Fruit fly (Drosophila melanogaster) whole organism, embryonic: ENCODE measurements around the gene Usp1.

Experiments
- BEAF-32 ChIP-seq: fragments of 200-800 bp; sonication (Bioruptor generic); optimal IDR thresholded peaks from 3 replicates; lab custom pipeline; 2017; ENCODE audit warnings: missing biosample characterization, missing genetic modification characterization, mild to moderate bottlenecking, moderate library complexity, missing genetic modification reagents
- CG10654 ChIP-seq: fragments of 200-800 bp; sonication (Bioruptor generic); optimal IDR thresholded peaks from 2 replicates; lab custom pipeline; 2016; ENCODE audit warnings: missing biosample characterization, missing genetic modification characterization
- CG11504 ChIP-seq: fragments of 200-800 bp; sonication (Bioruptor generic); optimal IDR thresholded peaks from 3 replicates; lab custom pipeline; 2019; ENCODE audit warnings: missing biosample characterization, mild to moderate bottlenecking, missing genetic modification characterization, moderate library complexity
- CG12155 ChIP-seq: fragments of 200-800 bp; sonication (Bioruptor generic); optimal IDR thresholded peaks from 3 replicates; lab custom pipeline; 2016; ENCODE audit warnings: missing biosample characterization, missing genetic modification characterization
- CG13424 ChIP-seq: fragments of 200-800 bp; sonication (Bioruptor generic); optimal IDR thresholded peaks from 2 replicates; lab custom pipeline; 2019; ENCODE audit warnings: missing biosample characterization, mild to moderate bottlenecking, missing genetic modification characterization, moderate library complexity
- CG15269 ChIP-seq: fragments of 200-800 bp; sonication (Bioruptor generic); optimal IDR thresholded peaks from 2 replicates; lab custom pipeline; 2018; ENCODE audit warnings: missing biosample characterization, mild to moderate bottlenecking, missing genetic modification characterization, moderate library complexity
- CG15696 ChIP-seq: fragments of 200-800 bp; sonication (Bioruptor generic); optimal IDR thresholded peaks from 2 replicates; lab custom pipeline; 2019; ENCODE audit warnings: missing biosample characterization, mild to moderate bottlenecking, missing genetic modification characterization, moderate library complexity
- CG16863 ChIP-seq: fragments of 200-800 bp; sonication (Bioruptor generic); optimal IDR thresholded peaks from 3 replicates; lab custom pipeline; 2016; ENCODE audit warnings: missing biosample characterization, missing genetic modification characterization
- CG17359 ChIP-seq: fragments of 200-800 bp; sonication (Bioruptor generic); optimal IDR thresholded peaks from 3 replicates; lab custom pipeline; 2018; ENCODE audit warnings: missing biosample characterization, mild to moderate bottlenecking, missing genetic modification characterization, moderate library complexity
- CG18764 ChIP-seq: fragments of 200-800 bp; sonication (Bioruptor generic); optimal IDR thresholded peaks from 3 replicates; lab custom pipeline; 2016; ENCODE audit warnings: missing biosample characterization, missing genetic modification characterization
- CG2129 ChIP-seq: fragments of 200-800 bp; sonication (Bioruptor generic); IDR thresholded peaks from 2 replicates; pipeline ENCODE4 v1.3.6; 2022; ENCODE audit warnings: missing biosample characterization, missing genetic modification characterization; ENCODE audit not compliant: partially characterized antibody
- CG32772 ChIP-seq: fragments of 200-800 bp; sonication (Bioruptor generic); IDR thresholded peaks from 2 replicates; pipeline ENCODE4 v1.3.6; 2022; ENCODE audit warnings: missing biosample characterization, missing genetic modification characterization
- CG33213 ChIP-seq: fragments of 200-800 bp; sonication (Bioruptor generic); optimal IDR thresholded peaks from 3 replicates; lab custom pipeline; 2016; ENCODE audit warnings: missing biosample characterization, missing genetic modification characterization
- CG4360 ChIP-seq: fragments of 200-800 bp; sonication (Bioruptor generic); IDR thresholded peaks from 2 replicates; pipeline ENCODE4 v1.3.6; 2022; ENCODE audit warnings: missing biosample characterization, missing genetic modification characterization
- CG5953 ChIP-seq: fragments of 200-800 bp; sonication (Bioruptor generic); IDR thresholded peaks from 2 replicates; pipeline ENCODE4 v1.3.6; 2022; ENCODE audit warnings: missing biosample characterization, missing genetic modification characterization
- CG6272 ChIP-seq: fragments of 200-800 bp; sonication (Bioruptor generic); IDR thresholded peaks from 2 replicates; pipeline ENCODE4 v1.3.6; 2022; ENCODE audit warnings: missing biosample characterization, missing genetic modification characterization
- CG7786 ChIP-seq: fragments of 200-800 bp; sonication (Bioruptor generic); optimal IDR thresholded peaks from 2 replicates; lab custom pipeline; 2016; ENCODE audit warnings: missing biosample characterization, missing genetic modification characterization
- CG7987 ChIP-seq: fragments of 200-800 bp; sonication (Bioruptor generic); optimal IDR thresholded peaks from 2 replicates; lab custom pipeline; 2018; ENCODE audit warnings: missing biosample characterization, mild to moderate bottlenecking, missing genetic modification characterization, moderate library complexity
- CG8290 ChIP-seq, 3 experiments: fragments of 200-800 bp; sonication (Bioruptor generic); optimal IDR thresholded peaks; 2 replicates each; lab custom pipeline; 2016 to 2019; ENCODE audit warnings: missing biosample characterization in 3 of 3, missing genetic modification characterization in 3 of 3, mild to moderate bottlenecking in 2 of 3, moderate library complexity in 1 of 3
- CG9817 ChIP-seq: fragments of 200-800 bp; sonication (Bioruptor generic); optimal IDR thresholded peaks from 2 replicates; lab custom pipeline; 2018; ENCODE audit warnings: missing biosample characterization, mild to moderate bottlenecking, missing genetic modification characterization, moderate library complexity
- CG9932 ChIP-seq: fragments of 200-800 bp; sonication (Bioruptor generic); IDR thresholded peaks from 2 replicates; pipeline ENCODE4 v1.3.6; 2022; ENCODE audit warnings: missing biosample characterization, missing genetic modification characterization
- D19A ChIP-seq: fragments of 200-800 bp; optimal IDR thresholded peaks from 3 replicates; lab custom pipeline; 2019; ENCODE audit warnings: missing biosample characterization, mild to moderate bottlenecking, missing genetic modification characterization, moderate library complexity
- Fer2 ChIP-seq: fragments of 200-800 bp; sonication (Bioruptor generic); optimal IDR thresholded peaks from 2 replicates; lab custom pipeline; 2018; ENCODE audit warnings: missing biosample characterization, mild to moderate bottlenecking, missing genetic modification characterization, moderate library complexity
- NK7.1 ChIP-seq: fragments of 200-800 bp; sonication (Bioruptor generic); optimal IDR thresholded peaks from 3 replicates; lab custom pipeline; 2016; ENCODE audit warnings: missing biosample characterization, missing genetic modification characterization
- Oaz ChIP-seq: fragments of 200-800 bp; sonication (Bioruptor generic); IDR thresholded peaks from 2 replicates; pipeline ENCODE4 v1.3.6; 2022; ENCODE audit warnings: missing biosample characterization, missing genetic modification characterization
- Stat92E ChIP-seq, 3 experiments: fragments of >200 bp in 2 of 3; fragments of 200-800 bp in 1 of 3; sonication (Bioruptor generic) in 1 of 3; optimal IDR thresholded peaks; 2 replicates each; lab custom pipeline; 2017 to 2019; ENCODE audit warnings: missing biosample characterization in 3 of 3, missing genetic modification characterization in 3 of 3, mild to moderate bottlenecking in 1 of 3, moderate library complexity in 1 of 3
- Trl ChIP-seq, 3 experiments: fragments of >200 bp in 2 of 3; fragments of 200-800 bp in 1 of 3; sonication (Bioruptor generic) in 1 of 3; optimal IDR thresholded peaks; 2 replicates in 1 of 3; 3 replicates in 2 of 3; lab custom pipeline; 2016 to 2017; ENCODE audit warnings: missing biosample characterization in 1 of 3, missing genetic modification characterization in 1 of 3
- amos ChIP-seq: fragments of 200-800 bp; sonication (Bioruptor generic); IDR thresholded peaks from 2 replicates; pipeline ENCODE4 v1.3.6; 2022; ENCODE audit warnings: missing biosample characterization, missing genetic modification characterization; ENCODE audit not compliant: partially characterized antibody
- bsh ChIP-seq, 2 experiments: fragments of 200-800 bp; sonication (Bioruptor generic); optimal IDR thresholded peaks; 2 replicates each; lab custom pipeline; 2017 to 2018; ENCODE audit warnings: mild to moderate bottlenecking in 2 of 2, missing biosample characterization in 2 of 2, missing genetic modification characterization in 2 of 2, moderate library complexity in 1 of 2
- dysf ChIP-seq: fragments of 200-800 bp; sonication (Bioruptor generic); IDR thresholded peaks from 3 replicates; pipeline ENCODE4 v1.3.6; 2022; ENCODE audit warnings: missing biosample characterization, missing genetic modification characterization
- en ChIP-seq: fragments of 200-800 bp; sonication (Bioruptor generic); optimal IDR thresholded peaks from 2 replicates; lab custom pipeline; 2016; ENCODE audit warnings: missing biosample characterization, missing genetic modification characterization
- hb ChIP-seq: fragments of 200-800 bp; sonication (Bioruptor generic); IDR thresholded peaks from 3 replicates; pipeline ENCODE4 v1.3.6; 2022; ENCODE audit warnings: missing biosample characterization, missing genetic modification characterization; ENCODE audit not compliant: partially characterized antibody
- inv ChIP-seq: fragments of 200-800 bp; sonication (Bioruptor generic); IDR thresholded peaks from 2 replicates; pipeline ENCODE4 v1.3.6; 2022; ENCODE audit warnings: missing biosample characterization, missing genetic modification characterization; ENCODE audit not compliant: partially characterized antibody
- kni ChIP-seq: fragments of 200-800 bp; sonication (Bioruptor generic); optimal IDR thresholded peaks from 3 replicates; lab custom pipeline; 2017; ENCODE audit warnings: mild to moderate bottlenecking, missing biosample characterization, missing genetic modification reagents, missing genetic modification characterization
- mld ChIP-seq: fragments of 200-800 bp; sonication (Bioruptor generic); IDR thresholded peaks from 3 replicates; pipeline ENCODE4 v1.3.6; 2022; ENCODE audit warnings: missing biosample characterization, missing genetic modification characterization; ENCODE audit not compliant: partially characterized antibody
- pan ChIP-seq, 4 experiments: fragments of >200 bp in 3 of 4; fragments of 200-800 bp in 1 of 4; sonication (Bioruptor generic) in 1 of 4; optimal IDR thresholded peaks in 3 of 4; IDR thresholded peaks in 1 of 4; 2 replicates each; pipeline versions ENCODE4 v1.3.6 to Lab custom; 2017 to 2022; ENCODE audit warnings: missing biosample characterization in 2 of 4, missing genetic modification characterization in 2 of 4, mixed read lengths in 1 of 4
- run ChIP-seq: fragments of 200-800 bp; sonication (Bioruptor generic); optimal IDR thresholded peaks from 3 replicates; lab custom pipeline; 2018; ENCODE audit warnings: missing biosample characterization, mild to moderate bottlenecking, missing genetic modification characterization
- sens ChIP-seq: fragments of 200-800 bp; sonication (Bioruptor generic); peaks from one replicate; lab custom pipeline; 2016; ENCODE audit warnings: missing biosample characterization, missing genetic modification characterization
- slbo ChIP-seq: fragments of 200-800 bp; sonication (Bioruptor generic); IDR thresholded peaks from 2 replicates; pipeline ENCODE4 v1.3.6; 2022; ENCODE audit warnings: missing biosample characterization, missing genetic modification characterization
- sna ChIP-seq: fragments of 200-800 bp; sonication (Bioruptor generic); IDR thresholded peaks from 2 replicates; pipeline ENCODE4 v1.3.6; 2022; ENCODE audit warnings: missing biosample characterization, missing genetic modification characterization; ENCODE audit not compliant: partially characterized antibody
- so ChIP-seq: fragments of 200-800 bp; sonication (Bioruptor generic); IDR thresholded peaks from 3 replicates; pipeline ENCODE4 v1.3.6; 2022; ENCODE audit warnings: missing biosample characterization, missing genetic modification characterization
- sob ChIP-seq: fragments of 200-800 bp; sonication (Bioruptor generic); IDR thresholded peaks from 2 replicates; pipeline ENCODE4 v1.3.6; 2022; ENCODE audit warnings: missing biosample characterization, missing genetic modification characterization
- sqz ChIP-seq: fragments of 200-800 bp; sonication (Bioruptor generic); optimal IDR thresholded peaks from 3 replicates; lab custom pipeline; 2018; ENCODE audit warnings: missing biosample characterization, mild to moderate bottlenecking, missing genetic modification characterization
- stwl ChIP-seq: fragments of 200-800 bp; sonication (Bioruptor generic); optimal IDR thresholded peaks from 3 replicates; lab custom pipeline; 2018; ENCODE audit warnings: missing biosample characterization, mild to moderate bottlenecking, missing genetic modification characterization, moderate library complexity
- tin ChIP-seq: fragments of 200-800 bp; sonication (Bioruptor generic); optimal IDR thresholded peaks from 3 replicates; lab custom pipeline; 2016; ENCODE audit warnings: missing biosample characterization, missing genetic modification characterization
- tio ChIP-seq: fragments of 200-800 bp; sonication (Bioruptor generic); optimal IDR thresholded peaks from 2 replicates; lab custom pipeline; 2017; ENCODE audit warnings: missing biosample characterization, missing genetic modification characterization, inconsistent platforms
- trem ChIP-seq: fragments of 200-800 bp; optimal IDR thresholded peaks from 3 replicates; lab custom pipeline; 2019; ENCODE audit warnings: missing biosample characterization, mild to moderate bottlenecking, missing genetic modification characterization, moderate library complexity
- vfl ChIP-seq: fragments of 200-800 bp; sonication (Bioruptor generic); optimal IDR thresholded peaks from 2 replicates; lab custom pipeline; 2016; ENCODE audit warnings: missing biosample characterization, missing genetic modification characterization

The Usp1 gene

dm6 chr3R:29251418-29251817 is 22.5 kb downstream of the Usp1 start (continued):
- no peak for TF ChIP-seq kni (GFP tag; lab: Kevin White, UChicago)
- peak; percentile 52 for TF ChIP-seq CG32772 (GFP tag; lab: Robert Waterston, UW)
- TF ChIP-seq tin (GFP tag; lab: Kevin White, UChicago), result peak; percentile 27
- peak; percentile 5 for TF ChIP-seq CG11504 (tag; lab: Kevin White, UChicago)
- no peak for TF ChIP-seq CG5953 (GFP tag; lab: Robert Waterston, UW)
- TF ChIP-seq inv (GFP tag; lab: Robert Waterston, UW), result peak; percentile 57
- no peak for TF ChIP-seq en (GFP tag; lab: Kevin White, UChicago)
- peak; percentile 64 for TF ChIP-seq CG15696 (tag; lab: Kevin White, UChicago)
- TF ChIP-seq Trl (optimal IDR thresholded peaks at IDR 0.05; lab: Kevin White, UChicago), result no peak
- no peak for TF ChIP-seq Trl (GFP tag; optimal IDR thresholded peaks at IDR 0.05; lab: Kevin White, UChicago)
- 0 out of 3 replicates have a peak, but pooled peaks have one; percentile 36 for TF ChIP-seq hb (GFP tag; lab: Robert Waterston, UW)
- peak; percentile 71 for TF ChIP-seq BEAF-32 (GFP tag; lab: Kevin White, UChicago)
- peak; percentile 30; the same call in 1 of the 2 replicates for TF ChIP-seq CG6272 (GFP tag; lab: Robert Waterston, UW)
- no peak for TF ChIP-seq tio
- peak in 1 of 3 experiments; percentile 52 for TF ChIP-seq Stat92E (GFP tag; optimal IDR thresholded peaks at IDR 0.05; lab: Kevin White, UChicago)
- peak; percentile 10 for TF ChIP-seq CG15269
- peak; percentile 49 for TF ChIP-seq CG18764 (GFP tag; lab: Kevin White, UChicago)
- no peak for TF ChIP-seq CG13424 (tag; lab: Kevin White, UChicago)
- peak; percentile 92 for TF ChIP-seq sqz
- peak; percentile 18 for TF ChIP-seq CG8290 (GFP tag; optimal IDR thresholded peaks at IDR 0.05; lab: Kevin White, UChicago)
- TF ChIP-seq CG8290 (tag; optimal IDR thresholded peaks at IDR 0.05; lab: Kevin White, UChicago), result no peak
- TF ChIP-seq CG2129 (GFP tag; lab: Robert Waterston, UW), result peak; percentile 79
- peak; percentile 23 for TF ChIP-seq CG16863 (GFP tag; lab: Kevin White, UChicago)
- TF ChIP-seq amos, result peak; percentile 72
- peak; percentile 28 for TF ChIP-seq trem (tag; lab: Kevin White, UChicago)
- no peak for TF ChIP-seq vfl (GFP tag; lab: Kevin White, UChicago)
- TF ChIP-seq CG9932 (GFP tag; lab: Robert Waterston, UW), result peak; percentile 45; the same call in 1 of the 2 replicates
- TF ChIP-seq CG12155 (GFP tag; lab: Kevin White, UChicago), result no peak
- TF ChIP-seq so, result peak; percentile 29; the same call in 1 of the 3 replicates
- TF ChIP-seq stwl, result peak; percentile 41
- peak; percentile 58 for TF ChIP-seq sob
- peak; percentile 72; the same call in 1 of the 3 replicates for TF ChIP-seq mld (GFP tag; lab: Robert Waterston, UW)
- TF ChIP-seq CG10654 (GFP tag; lab: Kevin White, UChicago), result no peak
- no peak for TF ChIP-seq CG4360 (GFP tag; lab: Robert Waterston, UW)
- peak; percentile 90 for TF ChIP-seq sna
- peak; percentile 31; the same call in 1 of the 3 replicates for TF ChIP-seq dysf (GFP tag; lab: Robert Waterston, UW)
- TF ChIP-seq run (tag; lab: Kevin White, UChicago), result no peak
- peak; percentile 5 for TF ChIP-seq NK7.1 (GFP tag; lab: Kevin White, UChicago)
- no peak for TF ChIP-seq Fer2
- peak; percentile 12 for TF ChIP-seq CG33213
- TF ChIP-seq pan (optimal IDR thresholded peaks at IDR 0.05; lab: Kevin White, UChicago), result no peak
- peak in 1 of 2 experiments; percentile 39 for TF ChIP-seq pan (GFP tag; optimal IDR thresholded peaks at IDR 0.05 in 1 of 2, IDR thresholded peaks at IDR 0.05 in 1 of 2)
- peak; percentile 7 for TF ChIP-seq CG7987
- peak; percentile 78 for TF ChIP-seq D19A
- TF ChIP-seq sens, result no peak
- no peak for TF ChIP-seq bsh (GFP tag; optimal IDR thresholded peaks at IDR 0.05; lab: Kevin White, UChicago)
- peak; percentile 9 for TF ChIP-seq CG17359 (tag; lab: Kevin White, UChicago)
- TF ChIP-seq slbo (GFP tag; lab: Robert Waterston, UW), result peak; percentile 51
- no peak for TF ChIP-seq CG7786 (GFP tag; lab: Kevin White, UChicago)
- no peak for TF ChIP-seq CG9817 (tag; lab: Kevin White, UChicago)
- 0 out of 2 replicates have a peak, but pooled peaks have one; percentile 39 for TF ChIP-seq Oaz (GFP tag; lab: Robert Waterston, UW)
